Worm (Caenorhabditis elegans) whole organism, L4 larva: ENCODE data around the gene egas-2.

Source experiments
- Y75B8A.6 ChIP-seq: fragments of 200-800 bp; sonication (Bioruptor generic); IDR thresholded peaks from 2 replicates; pipeline ENCODE4 v1.3.6; 2022; ENCODE audit warnings: missing genetic modification reagents, missing genetic modification characterization, missing compliant biosample characterization
- ZK546.5 ChIP-seq, 2 experiments: sonication (generic microtip); optimal IDR thresholded peaks; 2 replicates each; lab custom pipeline; 2017; ENCODE audit warnings: missing biosample characterization in 2 of 2, missing genetic modification characterization in 2 of 2
- ama-1 ChIP-seq: fragments of 150-350 bp; optimal IDR thresholded peaks from 2 replicates; lab custom pipeline; 2014; ENCODE audit warnings: inconsistent platforms, mixed read lengths
- arid-1 ChIP-seq: fragments of 200-800 bp; sonication (Bioruptor generic); conservative IDR thresholded peaks from 2 replicates; pipeline ENCODE4 v1.3.6; 2022; ENCODE audit warnings: missing genetic modification reagents, missing genetic modification characterization, missing compliant biosample characterization
- ceh-28 ChIP-seq: fragments of 150-350 bp; optimal IDR thresholded peaks from 2 replicates; lab custom pipeline; 2014; ENCODE audit warnings: missing biosample characterization, missing genetic modification reagents, missing genetic modification characterization
- ces-1 ChIP-seq: fragments of 150-350 bp; sonication (generic microtip); optimal IDR thresholded peaks from 4 replicates; lab custom pipeline; 2014; ENCODE audit warnings: missing biosample characterization, missing genetic modification reagents, missing genetic modification characterization
- lin-13 ChIP-seq: fragments of 150-350 bp; optimal IDR thresholded peaks from 2 replicates; lab custom pipeline; 2014; ENCODE audit warnings: missing biosample characterization, missing genetic modification reagents, missing genetic modification characterization
- nhr-237 ChIP-seq: sonication (generic microtip); optimal IDR thresholded peaks from 2 replicates; lab custom pipeline; 2017; ENCODE audit warnings: missing biosample characterization, missing genetic modification characterization
- skn-1 ChIP-seq: fragments of 150-350 bp; optimal IDR thresholded peaks from 2 replicates; lab custom pipeline; 2014; ENCODE audit warnings: missing biosample characterization, missing genetic modification characterization
- unc-62 ChIP-seq, 3 experiments: fragments of 150-350 bp in 1 of 3; sonication (generic microtip); optimal IDR thresholded peaks in 2 of 3; peaks in 1 of 3; 1 replicate in 1 of 3; 2 replicates in 2 of 3; lab custom pipeline; 2014 to 2017; ENCODE audit warnings: missing biosample characterization in 3 of 3, missing genetic modification characterization in 3 of 3, missing genetic modification reagents in 3 of 3, missing genotype in 1 of 3

- TF ChIP-seq unc-62 (GFP tag; optimal IDR thresholded peaks at IDR 0.05 in 1 of 2; lab: Kevin White, UChicago), result no peak
- TF ChIP-seq unc-62 (tag; optimal IDR thresholded peaks at IDR 0.05; lab: Kevin White, UChicago), result no peak
- no peak for TF ChIP-seq ama-1 (lab: Kevin White, UChicago)
- no peak for TF ChIP-seq ZK546.5 (tag; optimal IDR thresholded peaks at IDR 0.05; lab: Kevin White, UChicago)
- TF ChIP-seq lin-13, result no peak
- TF ChIP-seq skn-1 (tag; lab: Kevin White, UChicago), result no peak
- TF ChIP-seq ceh-28 (tag; lab: Kevin White, UChicago), result no peak
- no peak for TF ChIP-seq arid-1 (GFP tag; lab: Robert Waterston, UW)
- TF ChIP-seq nhr-237 (tag; lab: Kevin White, UChicago), result no peak
- no peak for TF ChIP-seq Y75B8A.6 (GFP tag; lab: Robert Waterston, UW)
- no peak for TF ChIP-seq ces-1 (GFP tag; lab: Kevin White, UChicago)
These were observed 7.2 kb downstream of the egas-2 start for ce11 chrV:18657391-18657790.
